Worm (Caenorhabditis elegans) whole organism, mixed stage, embryonic: Measurements from ENCODE around the gene F41C3.11.

Experiments
- bed-3 ChIP-seq: fragments of 200-800 bp; sonication (Bioruptor generic); optimal IDR thresholded peaks from 3 replicates; lab custom pipeline; 2018; ENCODE audit warnings: mild to moderate bottlenecking, missing genetic modification characterization, moderate library complexity, missing compliant biosample characterization
- blmp-1 ChIP-seq: fragments of 150-350 bp; optimal IDR thresholded peaks from 2 replicates; lab custom pipeline; 2014; ENCODE audit warnings: missing biosample characterization, missing genetic modification characterization
- ceh-39 ChIP-seq: fragments of 150-350 bp; optimal IDR thresholded peaks from 2 replicates; lab custom pipeline; 2014; ENCODE audit warnings: missing biosample characterization, missing genetic modification characterization
- ceh-43 ChIP-seq: fragments of 200-800 bp; sonication (Bioruptor generic); optimal IDR thresholded peaks from 2 replicates; lab custom pipeline; 2018; ENCODE audit warnings: mild to moderate bottlenecking, missing genetic modification characterization, moderate library complexity, missing compliant biosample characterization
- ceh-83 ChIP-seq: fragments of 200-800 bp; sonication (Bioruptor generic); optimal IDR thresholded peaks from 2 replicates; lab custom pipeline; 2018; ENCODE audit warnings: mild to moderate bottlenecking, missing genetic modification characterization, missing compliant biosample characterization
- drap-1 ChIP-seq: fragments of 200-800 bp; sonication (Bioruptor generic); optimal IDR thresholded peaks from 3 replicates; lab custom pipeline; 2018; ENCODE audit warnings: mild to moderate bottlenecking, missing genetic modification characterization, missing compliant biosample characterization
- elt-1 ChIP-seq: sonication (generic microtip); optimal IDR thresholded peaks from 2 replicates; lab custom pipeline; 2017; ENCODE audit warnings: missing genetic modification characterization, mild to moderate bottlenecking, missing compliant biosample characterization, antibody characterized with exemption, moderate library complexity, borderline replicate concordance; ENCODE audit not compliant: insufficient read depth
- ham-2 ChIP-seq: fragments of 200-800 bp; sonication (Bioruptor generic); optimal IDR thresholded peaks from 2 replicates; lab custom pipeline; 2018; ENCODE audit warnings: mild to moderate bottlenecking, missing genetic modification characterization, missing compliant biosample characterization
- hlh-1 ChIP-seq: fragments of 150-350 bp; optimal IDR thresholded peaks from 2 replicates; lab custom pipeline; 2014; ENCODE audit warnings: missing biosample characterization, missing genetic modification reagents, missing genetic modification characterization
- lin-13 ChIP-seq: fragments of 150-350 bp; optimal IDR thresholded peaks from 2 replicates; lab custom pipeline; 2014; ENCODE audit warnings: missing biosample characterization, missing genetic modification characterization
- lin-32 ChIP-seq: fragments of 200-800 bp; sonication (Bioruptor generic); optimal IDR thresholded peaks from 2 replicates; lab custom pipeline; 2018; ENCODE audit warnings: mild to moderate bottlenecking, missing genetic modification characterization, missing compliant biosample characterization
- lsy-2 ChIP-seq: fragments of 150-350 bp; optimal IDR thresholded peaks from 2 replicates; lab custom pipeline; 2014; ENCODE audit warnings: missing biosample characterization, missing genetic modification characterization
- mab-5 ChIP-seq: fragments of 150-350 bp; optimal IDR thresholded peaks from 2 replicates; lab custom pipeline; 2014; ENCODE audit warnings: missing biosample characterization, missing genetic modification characterization
- mep-1 ChIP-seq: fragments of 150-350 bp; optimal IDR thresholded peaks from 2 replicates; lab custom pipeline; 2017; ENCODE audit warnings: missing biosample characterization, missing genetic modification reagents, missing genetic modification characterization, inconsistent platforms
- mls-2 ChIP-seq: sonication (generic microtip); optimal IDR thresholded peaks from 2 replicates; lab custom pipeline; 2016; ENCODE audit warnings: mild to moderate bottlenecking, missing genetic modification characterization, moderate library complexity, missing compliant biosample characterization
- nhr-12 ChIP-seq: fragments of 150-350 bp; optimal IDR thresholded peaks from 2 replicates; lab custom pipeline; 2014; ENCODE audit warnings: missing biosample characterization, missing genetic modification characterization
- nhr-2 ChIP-seq: fragments of 150-350 bp; optimal IDR thresholded peaks from 2 replicates; lab custom pipeline; 2014; ENCODE audit warnings: missing biosample characterization, missing genetic modification characterization
- nhr-76 ChIP-seq: sonication (generic microtip); optimal IDR thresholded peaks from 2 replicates; lab custom pipeline; 2017; ENCODE audit warnings: missing biosample characterization, missing genetic modification characterization
- pha-4 ChIP-seq: fragments of 150-350 bp; optimal IDR thresholded peaks from 2 replicates; lab custom pipeline; 2018; ENCODE audit warnings: missing biosample characterization, missing genetic modification reagents, missing genetic modification characterization
- sem-2 ChIP-seq: fragments of 200-800 bp; sonication (Bioruptor generic); optimal IDR thresholded peaks from 2 replicates; lab custom pipeline; 2018; ENCODE audit warnings: mild to moderate bottlenecking, missing genetic modification characterization, missing compliant biosample characterization
- snpc-4 ChIP-seq: fragments of 150-350 bp; optimal IDR thresholded peaks from 2 replicates; lab custom pipeline; 2014; ENCODE audit warnings: missing biosample characterization, missing genetic modification characterization
- tbx-8 ChIP-seq: fragments of 200-800 bp; sonication (Bioruptor generic); optimal IDR thresholded peaks from 2 replicates; lab custom pipeline; 2018; ENCODE audit warnings: mild to moderate bottlenecking, missing genetic modification characterization, moderate library complexity, missing compliant biosample characterization
- unc-39 ChIP-seq: fragments of 150-350 bp; optimal IDR thresholded peaks from 2 replicates; lab custom pipeline; 2014; ENCODE audit warnings: missing biosample characterization, missing genetic modification characterization
- unc-62 ChIP-seq: fragments of 150-350 bp; optimal IDR thresholded peaks from 2 replicates; lab custom pipeline; 2014; ENCODE audit warnings: missing biosample characterization, missing genetic modification reagents, missing genetic modification characterization
- zip-8 ChIP-seq: fragments of 150-350 bp; optimal IDR thresholded peaks from 2 replicates; lab custom pipeline; 2014; ENCODE audit warnings: missing biosample characterization, missing genetic modification characterization
- ztf-11 ChIP-seq: fragments of 150-350 bp; optimal IDR thresholded peaks from 2 replicates; lab custom pipeline; 2014; ENCODE audit warnings: missing biosample characterization, missing genetic modification characterization

The F41C3.11 gene

ce11 chrII:4726120-4726519, 7.6 kb downstream of the F41C3.11 start, which contains the start of gene F10G7.10:
TSS of gene F10G7.10 (minus strand) at chrII:4726264.
- TF ChIP-seq nhr-2 (tag; lab: Kevin White, UChicago) (no peak), hlh-1 (tag; lab: Kevin White, UChicago) (peak; percentile 12)

- TF ChIP-seq unc-62 (GFP tag; lab: Kevin White, UChicago) (no peak), drap-1 (no peak), ham-2 (GFP tag; lab: Kevin White, UChicago) (no peak), unc-39 (tag; lab: Kevin White, UChicago) (no peak), mep-1 (no peak), lin-13 (tag; lab: Kevin White, UChicago) (no peak), zip-8 (tag; lab: Kevin White, UChicago) (no peak), pha-4 (tag; lab: Kevin White, UChicago) (no peak), ceh-83 (GFP tag; lab: Kevin White, UChicago) (no peak), snpc-4 (no peak), ceh-43 (GFP tag; lab: Kevin White, UChicago) (no peak), blmp-1 (tag; lab: Kevin White, UChicago) (no peak), nhr-76 (tag; lab: Kevin White, UChicago) (no peak), nhr-12 (tag; lab: Kevin White, UChicago) (no peak), tbx-8 (GFP tag; lab: Kevin White, UChicago) (no peak)
These were observed 18.1 kb downstream of the F41C3.11 start, which contains the start of gene F41C3.8 for ce11 chrII:4715676-4716075. TSS of gene F41C3.8 (plus strand) at chrII:4716046.

DNA sequence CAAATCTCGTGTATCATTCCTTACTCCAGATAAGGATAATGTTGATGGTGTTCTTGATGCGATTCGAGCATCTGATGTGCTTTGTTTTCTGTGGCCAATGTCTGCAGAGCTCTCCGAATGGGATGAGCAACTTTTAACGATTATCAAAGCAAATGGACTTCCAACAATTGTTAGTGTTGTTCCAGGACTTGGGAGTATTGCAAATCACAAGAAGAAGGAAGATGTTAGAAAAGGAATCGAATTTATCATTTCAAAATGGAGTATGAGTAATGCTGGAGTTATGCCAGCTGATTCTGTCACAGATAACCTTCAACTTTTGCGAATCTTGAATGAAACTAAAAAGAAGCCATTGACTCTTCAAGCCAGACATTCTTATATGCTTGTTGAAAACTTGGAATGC, 22.9 kb downstream of the F41C3.11 start:
- TF ChIP-seq lin-13 (tag; lab: Kevin White, UChicago) (no peak), lsy-2 (tag; lab: Kevin White, UChicago) (no peak), ceh-39 (tag; lab: Kevin White, UChicago) (no peak), nhr-2 (tag; lab: Kevin White, UChicago) (no peak), snpc-4 (no peak), ceh-43 (GFP tag; lab: Kevin White, UChicago) (no peak)
- TF ChIP-seq, all 35 proteins: peak for 0

ce11 chrII:4710120-4710519, 23.6 kb downstream of the F41C3.11 start, which contains the start of gene tag-151:
TSS of gene tag-151 (plus strand) at chrII:4710277.
- TF ChIP-seq snpc-4 (no peak), hlh-1 (tag; lab: Kevin White, UChicago) (no peak), nhr-76 (tag; lab: Kevin White, UChicago) (no peak), mls-2 (tag; lab: Kevin White, UChicago) (no peak), mep-1 (no peak), zip-8 (tag; lab: Kevin White, UChicago) (no peak)
- TF ChIP-seq, all 35 proteins: peak for 0

DNA sequence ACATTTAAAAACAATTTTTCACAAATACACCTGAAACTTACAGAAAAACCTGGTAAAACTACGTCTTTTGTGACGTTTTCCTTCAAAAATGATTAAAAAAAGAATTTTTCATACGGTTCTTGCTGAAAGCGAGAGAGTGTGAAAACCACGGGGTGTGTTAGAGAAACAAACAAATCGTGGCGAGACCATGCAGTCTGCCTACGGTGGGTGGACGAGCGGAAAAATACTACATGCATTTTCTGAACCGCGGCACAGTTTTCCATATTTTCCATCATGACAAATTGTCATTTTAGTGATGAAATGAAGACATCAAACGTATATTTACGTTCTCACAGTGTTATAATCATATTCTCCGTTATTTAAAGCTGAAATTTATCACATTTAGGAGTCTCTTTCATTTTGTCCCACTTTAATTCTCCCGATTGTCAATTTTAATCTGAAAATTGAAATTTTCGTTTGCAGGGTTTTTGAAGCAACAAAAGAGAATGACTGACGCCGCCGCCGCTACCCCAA, 27.3 kb downstream of the F41C3.11 start, which contains the start of the genes F10G7.9 and tsn-1:
TSS of gene F10G7.9 (minus strand) at position 127 of the 513 bp plus-strand sequence.
TSS of gene tsn-1 (plus strand) at position 463 of the 513 bp plus-strand sequence.
- peak; percentile 20 for TF ChIP-seq lin-13 (tag; lab: Kevin White, UChicago)
- peak; percentile 57 for TF ChIP-seq pha-4 (tag; lab: Kevin White, UChicago)
- TF ChIP-seq lsy-2 (tag; lab: Kevin White, UChicago) = peak; percentile 95
- peak; percentile 8 for TF ChIP-seq mep-1
- no peak for TF ChIP-seq elt-1 (tag; lab: Kevin White, UChicago)
- TF ChIP-seq ztf-11 (tag; lab: Kevin White, UChicago) = no peak
- no peak for TF ChIP-seq ceh-83 (GFP tag; lab: Kevin White, UChicago)

ce11 chrII:4703011-4703410, 30.7 kb downstream of the F41C3.11 start:
- TF ChIP-seq bed-3 (GFP tag; lab: Kevin White, UChicago) (no peak), sem-2 (no peak), mab-5 (tag; lab: Kevin White, UChicago) (no peak), hlh-1 (tag; lab: Kevin White, UChicago) (no peak), lin-32 (GFP tag; lab: Kevin White, UChicago) (no peak)
